Fruit fly (Drosophila melanogaster) whole organism, pupa: Measurements from ENCODE around the gene Tnks.
A peak's percentile ranks its signal among the peaks of the same experiment; 100 is the strongest.

Experiments
- CG10348 ChIP-seq: fragments of 200-800 bp; sonication (Bioruptor generic); IDR thresholded peaks from 2 replicates; pipeline ENCODE4 v1.3.6; 2022; ENCODE audit warnings: missing biosample characterization, missing genetic modification characterization
- CG12605 ChIP-seq: fragments of 200-800 bp; sonication (Bioruptor generic); IDR thresholded peaks from 2 replicates; pipeline ENCODE4 v1.3.6; 2022; ENCODE audit warnings: missing biosample characterization, missing genetic modification characterization
- CG13204 ChIP-seq: fragments of 200-800 bp; sonication (Bioruptor generic); optimal IDR thresholded peaks from 2 replicates; lab custom pipeline; 2018; ENCODE audit warnings: missing biosample characterization, mild to moderate bottlenecking, missing genetic modification characterization, moderate library complexity
- CG14655 ChIP-seq: fragments of 200-800 bp; sonication (Bioruptor generic); optimal IDR thresholded peaks from 3 replicates; lab custom pipeline; 2017; ENCODE audit warnings: mild to moderate bottlenecking, missing biosample characterization, missing genetic modification reagents, missing genetic modification characterization
- CG15710 ChIP-seq: fragments of 200-800 bp; sonication (Bioruptor generic); optimal IDR thresholded peaks from 2 replicates; lab custom pipeline; 2018; ENCODE audit warnings: missing biosample characterization, mild to moderate bottlenecking, missing genetic modification characterization, moderate library complexity
- CG17806 ChIP-seq: fragments of 200-800 bp; sonication (Bioruptor generic); optimal IDR thresholded peaks from 2 replicates; lab custom pipeline; 2018; ENCODE audit warnings: missing biosample characterization, mild to moderate bottlenecking, missing genetic modification characterization, moderate library complexity
- CG32121 ChIP-seq: fragments of 200-800 bp; sonication (Bioruptor generic); IDR thresholded peaks from 2 replicates; pipeline ENCODE4 v1.3.6; 2022; ENCODE audit warnings: missing biosample characterization, missing genetic modification characterization
- CG34367 ChIP-seq: fragments of 200-800 bp; sonication (Bioruptor generic); optimal IDR thresholded peaks from 2 replicates; lab custom pipeline; 2018; ENCODE audit warnings: missing biosample characterization, mild to moderate bottlenecking, missing genetic modification characterization
- CG4496 ChIP-seq: fragments of 200-800 bp; sonication (Bioruptor generic); IDR thresholded peaks from 3 replicates; pipeline ENCODE4 v1.3.6; 2022; ENCODE audit warnings: missing biosample characterization, missing genetic modification characterization
- CG8159 ChIP-seq: fragments of 200-800 bp; sonication (Bioruptor generic); optimal IDR thresholded peaks from 3 replicates; lab custom pipeline; 2018; ENCODE audit warnings: missing biosample characterization, mild to moderate bottlenecking, missing genetic modification characterization, moderate library complexity
- CG8301 ChIP-seq: fragments of 200-800 bp; sonication (Bioruptor generic); optimal IDR thresholded peaks from 2 replicates; lab custom pipeline; 2018; ENCODE audit warnings: missing biosample characterization, mild to moderate bottlenecking, missing genetic modification characterization
- CG9948 ChIP-seq: fragments of 200-800 bp; sonication (Bioruptor generic); optimal IDR thresholded peaks from 2 replicates; lab custom pipeline; 2018; ENCODE audit warnings: missing biosample characterization, mild to moderate bottlenecking, missing genetic modification characterization, moderate library complexity
- D1 ChIP-seq: fragments of 200-800 bp; sonication (Bioruptor generic); optimal IDR thresholded peaks from 2 replicates; lab custom pipeline; 2018; ENCODE audit warnings: missing biosample characterization, mild to moderate bottlenecking, missing genetic modification characterization, moderate library complexity
- EcR ChIP-seq: fragments of 200-800 bp; sonication (Bioruptor generic); optimal IDR thresholded peaks from 3 replicates; lab custom pipeline; 2019; ENCODE audit warnings: missing biosample characterization, missing genetic modification characterization, mild to moderate bottlenecking, moderate library complexity, missing genetic modification reagents
- Ets98B ChIP-seq: fragments of 200-800 bp; sonication (Bioruptor generic); IDR thresholded peaks from 2 replicates; pipeline ENCODE4 v1.3.6; 2022; ENCODE audit warnings: missing biosample characterization, missing genetic modification characterization
- Pif1A ChIP-seq: fragments of 200-800 bp; sonication (Bioruptor generic); optimal IDR thresholded peaks from 3 replicates; lab custom pipeline; 2016; ENCODE audit warnings: missing biosample characterization, missing genetic modification characterization
- Pif1B ChIP-seq: fragments of 200-800 bp; sonication (Bioruptor generic); optimal IDR thresholded peaks from 3 replicates; lab custom pipeline; 2016; ENCODE audit warnings: missing biosample characterization, missing genetic modification characterization
- Snoo ChIP-seq: fragments of 200-800 bp; sonication (Bioruptor generic); optimal IDR thresholded peaks from 3 replicates; lab custom pipeline; 2017; ENCODE audit warnings: missing biosample characterization, mild to moderate bottlenecking, missing genetic modification characterization, inconsistent platforms
- fd96Ca ChIP-seq: fragments of 200-800 bp; sonication (Bioruptor generic); IDR thresholded peaks from 3 replicates; pipeline ENCODE4 v1.3.6; 2022; ENCODE audit warnings: missing biosample characterization, missing genetic modification characterization
- gl ChIP-seq: fragments of 200-800 bp; sonication (Bioruptor generic); optimal IDR thresholded peaks from 2 replicates; lab custom pipeline; 2018; ENCODE audit warnings: missing biosample characterization, mild to moderate bottlenecking, missing genetic modification characterization
- rn ChIP-seq: fragments of 200-800 bp; sonication (Bioruptor generic); IDR thresholded peaks from 2 replicates; pipeline ENCODE4 v1.3.6; 2022; ENCODE audit warnings: missing biosample characterization, missing genetic modification characterization

Gene Tnks

dm6 chr3R:25678489-25679082 lies 17.5 kb upstream of the Tnks start, which contains the start of the genes CG4730 and CG5039:
Gene CG4730 (minus strand): TSS chr3R:25678682.
Gene CG5039 (plus strand): TSS chr3R:25678683.
- TF ChIP-seq CG4496 (GFP tag; lab: Robert Waterston, UW) (no peak), CG12605 (GFP tag; lab: Robert Waterston, UW) (no peak), CG34367 (tag; lab: Kevin White, UChicago) (no peak), CG32121 (GFP tag; lab: Robert Waterston, UW) (no peak), CG9948 (tag; lab: Kevin White, UChicago) (no peak)
- TF ChIP-seq, all 21 proteins: peak for 0

dm6 chr3R:25665509-25665908 lies 4.4 kb upstream of the Tnks start, which contains the start of gene Lgr3:
Gene Lgr3 (plus strand): TSS chr3R:25665809.
- TF ChIP-seq CG10348 = no peak
- TF ChIP-seq CG12605 (GFP tag; lab: Robert Waterston, UW) = no peak
- TF ChIP-seq CG4496 (GFP tag; lab: Robert Waterston, UW) = no peak
- no peak for TF ChIP-seq CG32121 (GFP tag; lab: Robert Waterston, UW)
- no peak for TF ChIP-seq fd96Ca (GFP tag; lab: Robert Waterston, UW)
- TF ChIP-seq gl (tag; lab: Kevin White, UChicago) = no peak
- no peak for TF ChIP-seq D1 (tag; lab: Kevin White, UChicago)
- TF ChIP-seq CG14655 (GFP tag; lab: Kevin White, UChicago) = no peak
- no peak for TF ChIP-seq CG34367 (tag; lab: Kevin White, UChicago)
- no peak for TF ChIP-seq Ets98B
- no peak for TF ChIP-seq CG8301 (tag; lab: Kevin White, UChicago)

- TF ChIP-seq CG17806 (tag; lab: Kevin White, UChicago) (no peak), CG9948 (tag; lab: Kevin White, UChicago) (no peak), CG4496 (GFP tag; lab: Robert Waterston, UW) (no peak), gl (tag; lab: Kevin White, UChicago) (no peak), CG32121 (GFP tag; lab: Robert Waterston, UW) (no peak), fd96Ca (GFP tag; lab: Robert Waterston, UW) (no peak), CG14655 (GFP tag; lab: Kevin White, UChicago) (no peak), Ets98B (no peak; the same call in 1 of the 2 replicates), CG34367 (tag; lab: Kevin White, UChicago) (no peak), rn (GFP tag; lab: Robert Waterston, UW) (no peak), Pif1B (GFP tag; lab: Kevin White, UChicago) (no peak), CG12605 (GFP tag; lab: Robert Waterston, UW) (no peak), D1 (tag; lab: Kevin White, UChicago) (no peak), Pif1A (GFP tag; lab: Kevin White, UChicago) (no peak), CG13204 (GFP tag; lab: Kevin White, UChicago) (no peak), CG15710 (tag; lab: Kevin White, UChicago) (no peak), CG8301 (tag; lab: Kevin White, UChicago) (no peak), EcR (GFP tag; lab: Kevin White, UChicago) (no peak)
These were observed 1.3 kb upstream of the Tnks start for dm6 chr3R:25662358-25662757.

dm6 chr3R:25661531-25662193 lies 576 bp upstream of the Tnks start, which contains the start of gene RASSF8:
Gene RASSF8 (plus strand): TSS chr3R:25661795.
- TF ChIP-seq CG8159 (tag; lab: Kevin White, UChicago) (no peak), CG12605 (GFP tag; lab: Robert Waterston, UW) (no peak; the same call in 1 of the 2 replicates), CG4496 (GFP tag; lab: Robert Waterston, UW) (no peak), Pif1A (GFP tag; lab: Kevin White, UChicago) (peak; percentile 1), CG32121 (GFP tag; lab: Robert Waterston, UW) (no peak), EcR (GFP tag; lab: Kevin White, UChicago) (no peak), fd96Ca (GFP tag; lab: Robert Waterston, UW) (peak; percentile 17; the same call in 1 of the 3 replicates), Pif1B (GFP tag; lab: Kevin White, UChicago) (peak; percentile 11), Snoo (no peak), CG8301 (tag; lab: Kevin White, UChicago) (peak; percentile 23)

dm6 chr3R:25659857-25660417 lies 1.1 kb downstream of the Tnks start:
- TF ChIP-seq CG15710 (tag; lab: Kevin White, UChicago) (no peak), CG4496 (GFP tag; lab: Robert Waterston, UW) (no peak), D1 (tag; lab: Kevin White, UChicago) (no peak), CG32121 (GFP tag; lab: Robert Waterston, UW) (no peak; the same call in 1 of the 2 replicates), CG13204 (GFP tag; lab: Kevin White, UChicago) (no peak), Snoo (no peak), fd96Ca (GFP tag; lab: Robert Waterston, UW) (no peak)
